Worm (Caenorhabditis elegans): Measurements from ENCODE around the gene cal-5.

The cal-5 gene

ce11 chrX:5084080-5084479, 6.3 kb upstream of the cal-5 start:
- TF ChIP-seq skn-1 (tag; optimal IDR thresholded peaks at IDR 0.05) (no peak), jun-1 (tag; optimal IDR thresholded peaks at IDR 0.05) (no peak)

- TF ChIP-seq lin-15B (tag; optimal IDR thresholded peaks at IDR 0.05), result no peak
- TF ChIP-seq nfya-1 (tag; optimal IDR thresholded peaks at IDR 0.05; ENCODE audit: insufficient read depth), result peak; percentile 31
- TF ChIP-seq nhr-12 (tag; optimal IDR thresholded peaks at IDR 0.05), result no peak
- no peak for TF ChIP-seq ceh-16 (tag; optimal IDR thresholded peaks at IDR 0.05)
- TF ChIP-seq nhr-25 (tag; optimal IDR thresholded peaks at IDR 0.05), result peak; percentile 32
Observed at ce11 chrX:5079297-5079696, 1.5 kb upstream of the cal-5 start.

ce11 chrX:5075538-5075937, 2.2 kb downstream of the cal-5 start:
- TF ChIP-seq nhr-25 (tag; optimal IDR thresholded peaks at IDR 0.05) (peak; percentile 58), sea-2 (GFP tag; optimal IDR thresholded peaks at IDR 0.05) (no peak)

ce11 chrX:5073895-5074294, 3.9 kb downstream of the cal-5 start:
- no peak for TF ChIP-seq ceh-9 (tag; optimal IDR thresholded peaks at IDR 0.05)
- TF ChIP-seq nhr-77 (tag; optimal IDR thresholded peaks at IDR 0.05), result no peak
- TF ChIP-seq ceh-16 (tag; optimal IDR thresholded peaks at IDR 0.05), result no peak
- no peak for TF ChIP-seq lsy-12 (tag; optimal IDR thresholded peaks at IDR 0.05)
- TF ChIP-seq snpc-4 (tag; optimal IDR thresholded peaks at IDR 0.05), result no peak
- no peak for TF ChIP-seq eor-1 (tag; optimal IDR thresholded peaks at IDR 0.05)

- TF ChIP-seq ZK546.5 (tag; optimal IDR thresholded peaks at IDR 0.05) (no peak), zag-1 (tag; optimal IDR thresholded peaks at IDR 0.05) (no peak), nhr-237 (tag; optimal IDR thresholded peaks at IDR 0.05) (no peak), elt-3 (tag; optimal IDR thresholded peaks at IDR 0.05) (no peak), ceh-28 (tag; optimal IDR thresholded peaks at IDR 0.05) (no peak), snpc-4 (tag; optimal IDR thresholded peaks at IDR 0.05) (no peak), tbx-2 (tag; optimal IDR thresholded peaks at IDR 0.05) (no peak), nhr-25 (tag; optimal IDR thresholded peaks at IDR 0.05) (no peak), ztf-4 (tag; optimal IDR thresholded peaks at IDR 0.05) (no peak), hmg-11 (tag; optimal IDR thresholded peaks at IDR 0.05) (no peak), nhr-12 (tag; optimal IDR thresholded peaks at IDR 0.05) (no peak), R02D3.7 (tag; optimal IDR thresholded peaks at IDR 0.05) (no peak), lin-15B (tag; optimal IDR thresholded peaks at IDR 0.05) (no peak), ama-1 (optimal IDR thresholded peaks at IDR 0.05) (no peak)
Observed at ce11 chrX:5071025-5071424, 6.7 kb downstream of the cal-5 start.

- no peak for TF ChIP-seq elt-1 (tag; optimal IDR thresholded peaks at IDR 0.05)
Observed at ce11 chrX:5067796-5068195, 10.0 kb downstream of the cal-5 start, which contains the start of gene clc-7. Gene clc-7 (plus strand): TSS chrX:5068096.

ce11 chrX:5066570-5066969, 11.2 kb downstream of the cal-5 start:
- no peak for TF ChIP-seq unc-62 (GFP tag; optimal IDR thresholded peaks at IDR 0.05)
- peak; percentile 41 for TF ChIP-seq ama-1 (optimal IDR thresholded peaks at IDR 0.05)
- no peak for TF ChIP-seq lin-15B (tag; optimal IDR thresholded peaks at IDR 0.05)

- TF ChIP-seq ceh-28 (tag; optimal IDR thresholded peaks at IDR 0.05) (peak; percentile 60), hmg-11 (tag; optimal IDR thresholded peaks at IDR 0.05) (peak; percentile 69), nhr-77 (tag; optimal IDR thresholded peaks at IDR 0.05) (no peak), elt-2 (tag; optimal IDR thresholded peaks at IDR 0.05) (peak; percentile 90), nfya-1 (tag; optimal IDR thresholded peaks at IDR 0.05; ENCODE audit: insufficient read depth) (peak; percentile 76), eor-1 (tag; optimal IDR thresholded peaks at IDR 0.05) (no peak), egl-5 (tag; optimal IDR thresholded peaks at IDR 0.05) (peak; percentile 56), sea-2 (GFP tag; optimal IDR thresholded peaks at IDR 0.05) (no peak), nhr-11 (tag; optimal IDR thresholded peaks at IDR 0.05) (no peak), lin-39 (tag; optimal IDR thresholded peaks at IDR 0.05) (peak; percentile 91), jun-1 (tag; optimal IDR thresholded peaks at IDR 0.05) (no peak), pqm-1 (tag; optimal IDR thresholded peaks at IDR 0.05) (peak; percentile 22), tbx-2 (tag; optimal IDR thresholded peaks at IDR 0.05) (peak; percentile 20), pha-4 (tag; optimal IDR thresholded peaks at IDR 0.05) (peak; percentile 51), nhr-43 (tag; optimal IDR thresholded peaks at IDR 0.05; ENCODE audit: poor library complexity, severe bottlenecking) (no peak), elt-1 (tag; optimal IDR thresholded peaks at IDR 0.05) (peak; percentile 8)
Observed at ce11 chrX:5063750-5064652, 13.8 kb downstream of the cal-5 start, which contains the start of gene C24H10.2. Gene C24H10.2 (plus strand): TSS chrX:5064602.

Measured in whole organism, L3 larva.